Fruit fly (Drosophila melanogaster): ENCODE results near the gene CG7579.

CG7579 gene

dm6 chr3L:15691968-15692367 lies 8.7 kb upstream of the CG7579 start, which contains the start of gene CG34451:
TSS of gene CG34451 (minus strand) at chr3L:15692068.
- TF ChIP-seq lola (GFP tag; optimal IDR thresholded peaks at IDR 0.05) (no peak), usp (GFP tag; optimal IDR thresholded peaks at IDR 0.05) (no peak), jim (GFP tag; optimal IDR thresholded peaks at IDR 0.05) (no peak), Mio (GFP tag; optimal IDR thresholded peaks at IDR 0.05) (no peak), h (GFP tag; optimal IDR thresholded peaks at IDR 0.05) (no peak), HLH106 (tag; optimal IDR thresholded peaks at IDR 0.05) (no peak), psq (GFP tag; optimal IDR thresholded peaks at IDR 0.05) (no peak), Sp1 (GFP tag; optimal IDR thresholded peaks at IDR 0.05) (no peak), OdsH (GFP tag; optimal IDR thresholded peaks at IDR 0.05) (no peak), pan (optimal IDR thresholded peaks at IDR 0.05) (no peak), foxo (GFP tag; optimal IDR thresholded peaks at IDR 0.05) (no peak)

dm6 chr3L:15690711-15691591 lies 7.7 kb upstream of the CG7579 start:
- no peak for TF ChIP-seq Hnf4 (GFP tag; optimal IDR thresholded peaks at IDR 0.05)
- no peak for TF ChIP-seq dl (GFP tag; optimal IDR thresholded peaks at IDR 0.05; ENCODE audit: insufficient read depth in 1 of 2, partially characterized antibody in 2 of 2)
- no peak for TF ChIP-seq pan (optimal IDR thresholded peaks at IDR 0.05)
- no peak for TF ChIP-seq N (GFP tag; optimal IDR thresholded peaks at IDR 0.05)
- no peak for TF ChIP-seq GATAd (GFP tag; optimal IDR thresholded peaks at IDR 0.05)
- TF ChIP-seq Hr78 (GFP tag; optimal IDR thresholded peaks at IDR 0.05) = no peak
- peak; percentile 13 for TF ChIP-seq fru (GFP tag; optimal IDR thresholded peaks at IDR 0.05)
- no peak for TF ChIP-seq br (GFP tag; optimal IDR thresholded peaks at IDR 0.05)
- TF ChIP-seq h (GFP tag; optimal IDR thresholded peaks at IDR 0.05) = no peak
- TF ChIP-seq Hr83 (GFP tag; optimal IDR thresholded peaks at IDR 0.05; ENCODE audit: poor library complexity, severe bottlenecking) = no peak
- TF ChIP-seq Jra (GFP tag; optimal IDR thresholded peaks at IDR 0.05) = no peak
- no peak for TF ChIP-seq jim (GFP tag; optimal IDR thresholded peaks at IDR 0.05)
- TF ChIP-seq Rel (GFP tag; optimal IDR thresholded peaks at IDR 0.05) = no peak
- TF ChIP-seq Rel (tag; optimal IDR thresholded peaks at IDR 0.05) = no peak
- TF ChIP-seq tai (GFP tag; optimal IDR thresholded peaks at IDR 0.05) = no peak
- TF ChIP-seq CG9705 (GFP tag; optimal IDR thresholded peaks at IDR 0.05) = no peak
- TF ChIP-seq dmrt93B (GFP tag; optimal IDR thresholded peaks at IDR 0.05) = no peak
- no peak for TF ChIP-seq CG32264 (GFP tag; optimal IDR thresholded peaks at IDR 0.05)
- no peak for TF ChIP-seq woc (GFP tag; optimal IDR thresholded peaks at IDR 0.05)
- TF ChIP-seq Myc (optimal IDR thresholded peaks at IDR 0.05) = no peak
- TF ChIP-seq HLH106 (tag; optimal IDR thresholded peaks at IDR 0.05) = peak; percentile 15
- TF ChIP-seq foxo (GFP tag; optimal IDR thresholded peaks at IDR 0.05) = peak in 1 of 2 experiments; percentile 26
- no peak for TF ChIP-seq ey (GFP tag; optimal IDR thresholded peaks at IDR 0.05)
- TF ChIP-seq CrebA (GFP tag; optimal IDR thresholded peaks at IDR 0.05; ENCODE audit: borderline replicate concordance) = no peak
- no peak for TF ChIP-seq usp (GFP tag; optimal IDR thresholded peaks at IDR 0.05)
- TF ChIP-seq Abd-B (GFP tag; optimal IDR thresholded peaks at IDR 0.05) = no peak

dm6 chr3L:15689518-15689917 lies 6.3 kb upstream of the CG7579 start:
- no peak for TF ChIP-seq usp (GFP tag; optimal IDR thresholded peaks at IDR 0.05)
- TF ChIP-seq lola (GFP tag; optimal IDR thresholded peaks at IDR 0.05) = no peak
- TF ChIP-seq Sp1 (GFP tag; optimal IDR thresholded peaks at IDR 0.05) = no peak
- no peak for TF ChIP-seq CG32264 (GFP tag; optimal IDR thresholded peaks at IDR 0.05)
- no peak for TF ChIP-seq fru (GFP tag; optimal IDR thresholded peaks at IDR 0.05)
- no peak for TF ChIP-seq CG9705 (GFP tag; optimal IDR thresholded peaks at IDR 0.05)
- no peak for TF ChIP-seq foxo (GFP tag; optimal IDR thresholded peaks at IDR 0.05)
- TF ChIP-seq ey (GFP tag; optimal IDR thresholded peaks at IDR 0.05) = no peak
- no peak for TF ChIP-seq Abd-B (GFP tag; optimal IDR thresholded peaks at IDR 0.05)
- TF ChIP-seq brk (GFP tag; optimal IDR thresholded peaks at IDR 0.05) = no peak
- no peak for TF ChIP-seq tai (GFP tag; optimal IDR thresholded peaks at IDR 0.05)
- no peak for TF ChIP-seq Hnf4 (GFP tag; optimal IDR thresholded peaks at IDR 0.05)

- TF ChIP-seq Jra (GFP tag; optimal IDR thresholded peaks at IDR 0.05) = no peak
- TF ChIP-seq Hr83 (GFP tag; optimal IDR thresholded peaks at IDR 0.05; ENCODE audit: poor library complexity, severe bottlenecking) = no peak
Measured at dm6 chr3L:15687802-15688201, 4.6 kb upstream of the CG7579 start, which contains the start of gene CG34452. TSS of gene CG34452 (minus strand) at chr3L:15687902.
